Worm (Caenorhabditis elegans): ENCODE results near the gene C52B11.5.

DNA sequence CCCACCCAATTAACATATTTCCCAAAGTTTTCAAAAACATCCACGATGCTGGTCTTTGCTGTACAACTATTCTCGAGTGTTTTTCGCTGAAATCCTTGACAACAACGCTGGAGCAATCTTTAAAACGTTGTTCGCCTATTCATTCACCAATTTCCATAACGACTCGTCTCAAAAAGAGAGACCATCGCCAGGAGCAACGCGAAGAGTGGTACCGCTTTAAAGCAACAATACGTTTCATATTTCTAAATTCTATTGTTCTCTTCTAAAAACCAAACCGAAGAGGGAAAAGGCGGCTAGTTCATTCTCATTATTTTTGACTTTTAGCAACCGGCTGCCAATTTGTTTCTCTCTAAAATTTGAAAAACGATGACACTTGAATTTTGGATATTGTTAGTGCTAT, 2.0 kb upstream of the C52B11.5 start, which contains the start of gene C25G6.1:
- TF ChIP-seq ZK337.2 (GFP tag; IDR thresholded peaks at IDR 0.05) (no peak), zag-1 (tag; optimal IDR thresholded peaks at IDR 0.05) (no peak), fkh-10 (GFP tag; optimal IDR thresholded peaks at IDR 0.05) (no peak), ama-1 (optimal IDR thresholded peaks at IDR 0.05) (no peak), jun-1 (tag; optimal IDR thresholded peaks at IDR 0.05) (no peak), skn-1 (tag; optimal IDR thresholded peaks at IDR 0.05) (no peak), unc-130 (GFP tag; optimal IDR thresholded peaks at IDR 0.05) (no peak), T26A8.4 (GFP tag; IDR thresholded peaks at IDR 0.05) (no peak), ceh-44 (GFP tag; IDR thresholded peaks at IDR 0.05) (no peak), lin-15B (tag; optimal IDR thresholded peaks at IDR 0.05) (no peak), F37D6.2 (tag; optimal IDR thresholded peaks at IDR 0.05) (no peak), mxl-3 (GFP tag; optimal IDR thresholded peaks at IDR 0.05) (no peak)
